Worm (Caenorhabditis elegans) whole organism, L4/young adult: Measurements from ENCODE around the gene T24H7.2.

Experiments
- W03F9.2 ChIP-seq: fragments of 150-350 bp; optimal IDR thresholded peaks from 2 replicates; lab custom pipeline; 2014; ENCODE audit warnings: missing biosample characterization, missing genetic modification characterization
- dao-5 ChIP-seq: sonication (generic microtip); optimal IDR thresholded peaks from 2 replicates; lab custom pipeline; 2016; ENCODE audit warnings: missing genotype, missing genetic modification characterization, moderate library complexity, missing compliant biosample characterization
- him-1 ChIP-seq: sonication (generic microtip); optimal IDR thresholded peaks from 2 replicates; lab custom pipeline; 2016; ENCODE audit warnings: missing genotype, missing genetic modification reagents, missing genetic modification characterization, missing compliant biosample characterization

T24H7.2 gene

ce11 chrII:6262222-6262621 lies 15.1 kb downstream of the T24H7.2 start, which contains the start of gene F13H8.12:
TSS of gene F13H8.12 (plus strand) at chrII:6262522.
- TF ChIP-seq dao-5: no peak
- TF ChIP-seq W03F9.2 (tag; lab: Kevin White, UChicago): no peak
- TF ChIP-seq him-1 (tag; lab: Kevin White, UChicago): no peak

ce11 chrII:6263685-6264084 lies 16.6 kb downstream of the T24H7.2 start, which contains the start of gene F13H8.3:
TSS of gene F13H8.3 (plus strand) at chrII:6263985.
- no peak for TF ChIP-seq dao-5
- no peak for TF ChIP-seq him-1 (tag; lab: Kevin White, UChicago)
- no peak for TF ChIP-seq W03F9.2 (tag; lab: Kevin White, UChicago)

- TF ChIP-seq W03F9.2 (tag; lab: Kevin White, UChicago) (no peak), dao-5 (no peak), him-1 (tag; lab: Kevin White, UChicago) (no peak)
Measured at ce11 chrII:6267983-6268382, 20.9 kb downstream of the T24H7.2 start, which contains the start of gene F13H8.8. TSS of gene F13H8.8 (minus strand) at chrII:6268083.

- TF ChIP-seq him-1 (tag; lab: Kevin White, UChicago) (no peak), dao-5 (no peak), W03F9.2 (tag; lab: Kevin White, UChicago) (peak; percentile 29)
Measured at ce11 chrII:6269805-6270414, 22.8 kb downstream of the T24H7.2 start, which contains the start of gene F13H8.2. TSS of gene F13H8.2 (plus strand) at chrII:6270364.

- no peak for TF ChIP-seq W03F9.2 (tag; lab: Kevin White, UChicago)
- no peak for TF ChIP-seq dao-5
- TF ChIP-seq him-1 (tag; lab: Kevin White, UChicago): no peak
Measured at ce11 chrII:6273916-6274315, 26.8 kb downstream of the T24H7.2 start, which contains the start of gene bpl-1. TSS of gene bpl-1 (plus strand) at chrII:6274216.

- no peak for TF ChIP-seq W03F9.2 (tag; lab: Kevin White, UChicago)
- TF ChIP-seq him-1 (tag; lab: Kevin White, UChicago): no peak
Measured at ce11 chrII:6281002-6281401, 33.9 kb downstream of the T24H7.2 start, which contains the start of gene scly-1. TSS of gene scly-1 (minus strand) at chrII:6281102.

ce11 chrII:6281903-6282302 lies 34.8 kb downstream of the T24H7.2 start:
- TF ChIP-seq W03F9.2 (tag; lab: Kevin White, UChicago) (no peak), him-1 (tag; lab: Kevin White, UChicago) (no peak), dao-5 (no peak)

- TF ChIP-seq W03F9.2 (tag; lab: Kevin White, UChicago) (no peak), dao-5 (no peak), him-1 (tag; lab: Kevin White, UChicago) (no peak)
Measured at ce11 chrII:6283074-6283473, 36.0 kb downstream of the T24H7.2 start, which contains the start of gene F13H8.1. TSS of gene F13H8.1 (plus strand) at chrII:6283384.

- TF ChIP-seq W03F9.2 (tag; lab: Kevin White, UChicago) (no peak), him-1 (tag; lab: Kevin White, UChicago) (no peak), dao-5 (no peak)
Measured at ce11 chrII:6286865-6287264, 39.8 kb downstream of the T24H7.2 start, which contains the start of gene F13H8.6. TSS of gene F13H8.6 (minus strand) at chrII:6286965.

ce11 chrII:6288104-6288503 lies 41.0 kb downstream of the T24H7.2 start:
- no peak for TF ChIP-seq W03F9.2 (tag; lab: Kevin White, UChicago)
- no peak for TF ChIP-seq dao-5
- no peak for TF ChIP-seq him-1 (tag; lab: Kevin White, UChicago)

ce11 chrII:6290047-6290582 lies 43.0 kb downstream of the T24H7.2 start, which contains the start of gene upb-1:
TSS of gene upb-1 (minus strand) at chrII:6290097.
- TF ChIP-seq W03F9.2 (tag; lab: Kevin White, UChicago): no peak
- TF ChIP-seq dao-5: no peak
- TF ChIP-seq him-1 (tag; lab: Kevin White, UChicago): no peak

- TF ChIP-seq him-1 (tag; lab: Kevin White, UChicago) (no peak), dao-5 (no peak), W03F9.2 (tag; lab: Kevin White, UChicago) (no peak)
Measured at ce11 chrII:6292527-6292926, 45.4 kb downstream of the T24H7.2 start, which contains the start of gene nyn-3. TSS of gene nyn-3 (minus strand) at chrII:6292627.

- TF ChIP-seq dao-5 (no peak), him-1 (tag; lab: Kevin White, UChicago) (no peak), W03F9.2 (tag; lab: Kevin White, UChicago) (no peak)
Measured at ce11 chrII:6294261-6294660, 47.1 kb downstream of the T24H7.2 start, which contains the start of gene mps-1. TSS of gene mps-1 (minus strand) at chrII:6294361.
